Worm (Caenorhabditis elegans): ENCODE data around the gene grl-30.
A peak's percentile ranks its signal among the peaks of the same experiment; 100 is the strongest.

Gene grl-30

DNA sequence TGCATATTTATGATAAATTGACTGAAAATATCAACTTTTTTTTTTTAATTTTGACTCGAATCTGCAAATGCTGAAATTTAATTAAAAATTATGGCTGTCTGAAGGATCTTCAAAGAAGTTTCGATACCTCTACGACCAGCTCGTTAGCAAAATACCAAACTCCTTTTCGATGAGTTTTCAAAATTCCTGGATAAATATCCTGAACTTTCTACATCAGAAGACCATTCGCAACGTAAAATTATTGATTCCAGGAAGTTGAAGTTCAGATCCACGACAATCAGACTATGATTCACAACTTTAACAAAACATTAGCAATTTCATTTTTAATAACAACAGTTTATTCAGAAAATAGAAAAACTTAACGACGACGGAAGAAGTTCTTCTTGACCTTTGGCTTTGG is 28.9 kb downstream of the grl-30 start (continued):
- TF ChIP-seq nhr-120 (GFP tag; IDR thresholded peaks at IDR 0.05): no peak
- TF ChIP-seq ztf-3 (GFP tag; optimal IDR thresholded peaks at IDR 0.05): no peak
- peak; percentile 88 for TF ChIP-seq D2030.7 (GFP tag; IDR thresholded peaks at IDR 0.05)
- no peak for TF ChIP-seq ztf-26 (tag; optimal IDR thresholded peaks at IDR 0.05)
- no peak for TF ChIP-seq mes-4 (tag; optimal IDR thresholded peaks at IDR 0.05)
- TF ChIP-seq rec-8 (tag; optimal IDR thresholded peaks at IDR 0.05): peak in 1 of 2 experiments; percentile 17
- TF ChIP-seq snpc-1.1 (tag; optimal IDR thresholded peaks at IDR 0.05; ENCODE audit: insufficient read depth): peak; percentile 80
- peak; percentile 73 for TF ChIP-seq tlf-1 (GFP tag; optimal IDR thresholded peaks at IDR 0.05)
- no peak for TF ChIP-seq ztf-6 (GFP tag; IDR thresholded peaks at IDR 0.05)
- peak; percentile 48 for TF ChIP-seq lsl-1 (GFP tag; optimal IDR thresholded peaks at IDR 0.05)
- TF ChIP-seq unc-130 (GFP tag; optimal IDR thresholded peaks at IDR 0.05): peak; percentile 90
- peak; percentile 54; the same call in 1 of the 2 replicates for TF ChIP-seq C17E4.6 (GFP tag; IDR thresholded peaks at IDR 0.05)
- no peak for TF ChIP-seq somi-1 (GFP tag; optimal IDR thresholded peaks at IDR 0.05)
- TF ChIP-seq chd-7 (tag; optimal IDR thresholded peaks at IDR 0.05): no peak
- TF ChIP-seq lir-1 (GFP tag; conservative IDR thresholded peaks at IDR 0.05): no peak
- TF ChIP-seq madf-8 (GFP tag; conservative IDR thresholded peaks at IDR 0.05): no peak; the same call in 1 of the 2 replicates
- no peak for TF ChIP-seq dpl-1 (GFP tag; optimal IDR thresholded peaks at IDR 0.05)
- no peak for TF ChIP-seq egl-44 (GFP tag; IDR thresholded peaks at IDR 0.05)
- TF ChIP-seq madf-6 (GFP tag; IDR thresholded peaks at IDR 0.05): peak; percentile 84
- TF ChIP-seq ccch-3 (GFP tag; optimal IDR thresholded peaks at IDR 0.05): no peak
- no peak for TF ChIP-seq F57A8.1 (GFP tag; optimal IDR thresholded peaks at IDR 0.05)
- TF ChIP-seq ets-4 (GFP tag; optimal IDR thresholded peaks at IDR 0.05): no peak
- no peak for TF ChIP-seq bed-1 (GFP tag; IDR thresholded peaks at IDR 0.05)
- no peak for TF ChIP-seq F57C9.4 (tag; optimal IDR thresholded peaks at IDR 0.05)
- no peak for TF ChIP-seq T26A5.8 (tag; optimal IDR thresholded peaks at IDR 0.05)
- TF ChIP-seq nfyb-1 (GFP tag; IDR thresholded peaks at IDR 0.05): peak; percentile 71
- TF ChIP-seq efl-1 (GFP tag; optimal IDR thresholded peaks at IDR 0.05): peak; percentile 52
- peak; percentile 2 for TF ChIP-seq ceh-79 (tag; optimal IDR thresholded peaks at IDR 0.05)
- TF ChIP-seq let-607 (tag; optimal IDR thresholded peaks at IDR 0.05): peak in 1 of 2 experiments; percentile 7
- no peak for TF ChIP-seq nfya-1 (tag; optimal IDR thresholded peaks at IDR 0.05; ENCODE audit: borderline replicate concordance, insufficient read depth)
- no peak for TF ChIP-seq ceh-27 (GFP tag; optimal IDR thresholded peaks at IDR 0.05)
- peak; percentile 54; the same call in 1 of the 2 replicates for TF ChIP-seq F33H1.4 (GFP tag; IDR thresholded peaks at IDR 0.05)
- 0 out of 2 replicates have a peak, but pooled peaks have one; percentile 61 for TF ChIP-seq attf-6 (GFP tag; IDR thresholded peaks at IDR 0.05)
- TF ChIP-seq tbp1 (GFP tag; optimal IDR thresholded peaks at IDR 0.05): peak; percentile 47
- TF ChIP-seq F23B12.7 (tag; optimal IDR thresholded peaks at IDR 0.05; ENCODE audit: insufficient read depth): no peak
- TF ChIP-seq nfya-2 (GFP tag; IDR thresholded peaks at IDR 0.05): no peak
- TF ChIP-seq sdz-38 (tag; optimal IDR thresholded peaks at IDR 0.05): no peak
- TF ChIP-seq F52B5.7 (tag; optimal IDR thresholded peaks at IDR 0.05): peak; percentile 9
- TF ChIP-seq F10E7.11 (tag; optimal IDR thresholded peaks at IDR 0.05): no peak
- peak; percentile 14 for TF ChIP-seq B0035.1 (tag; optimal IDR thresholded peaks at IDR 0.05)
- TF ChIP-seq attf-3 (GFP tag; conservative IDR thresholded peaks at IDR 0.05): peak; percentile 19; the same call in 1 of the 2 replicates
